Fruit fly (Drosophila melanogaster) ovary, adult (tissue): Measurements from ENCODE around the gene CG9288.

Source experiments
- CG17801 ChIP-seq: fragments of 200-800 bp; optimal IDR thresholded peaks from 2 replicates; lab custom pipeline; 2019; ENCODE audit warnings: missing biosample characterization, mild to moderate bottlenecking, missing genetic modification characterization, moderate library complexity; ENCODE audit not compliant: partially characterized antibody

The CG9288 gene

dm6 chr3R:13788672-13789071, 9.2 kb downstream of the CG9288 start:
- TF ChIP-seq CG17801, result no peak

dm6 chr3R:13789617-13790277, 10.3 kb downstream of the CG9288 start:
- TF ChIP-seq CG17801, result no peak

dm6 chr3R:13790820-13791219, 11.4 kb downstream of the CG9288 start:
- no peak for TF ChIP-seq CG17801

dm6 chr3R:13793105-13793978, 13.9 kb downstream of the CG9288 start:
- TF ChIP-seq CG17801, result no peak

- TF ChIP-seq CG17801, result no peak
These were observed 14.7 kb downstream of the CG9288 start for dm6 chr3R:13793979-13794665.

- no peak for TF ChIP-seq CG17801
These were observed 15.2 kb downstream of the CG9288 start for dm6 chr3R:13794666-13795055.

- TF ChIP-seq CG17801, result no peak
These were observed 16.6 kb downstream of the CG9288 start for dm6 chr3R:13796071-13796470.

dm6 chr3R:13796607-13797246, 17.3 kb downstream of the CG9288 start:
- TF ChIP-seq CG17801, result no peak

dm6 chr3R:13797269-13797677, 17.8 kb downstream of the CG9288 start:
- no peak for TF ChIP-seq CG17801

dm6 chr3R:13797823-13798446, 18.5 kb downstream of the CG9288 start:
- TF ChIP-seq CG17801, result no peak

- TF ChIP-seq CG17801, result no peak
These were observed 20.4 kb downstream of the CG9288 start for dm6 chr3R:13799567-13800429.

- no peak for TF ChIP-seq CG17801
These were observed 21.0 kb downstream of the CG9288 start for dm6 chr3R:13800430-13800848.

- no peak for TF ChIP-seq CG17801
These were observed 22.0 kb downstream of the CG9288 start for dm6 chr3R:13801184-13802056.
